Fruit fly (Drosophila melanogaster) whole organism, embryonic: ENCODE data around the gene Cip4.
A peak's percentile ranks its signal among the peaks of the same experiment; 100 is the strongest.

Source experiments
- Aef1 ChIP-seq: fragments of 200-800 bp; sonication (Bioruptor generic); IDR thresholded peaks from 3 replicates; pipeline ENCODE4 v1.3.6; 2022; ENCODE audit warnings: missing biosample characterization, missing genetic modification characterization
- Asciz ChIP-seq: fragments of 200-800 bp; sonication (Bioruptor generic); optimal IDR thresholded peaks from 2 replicates; lab custom pipeline; 2017; ENCODE audit warnings: missing biosample characterization, mild to moderate bottlenecking, missing genetic modification characterization, missing genetic modification reagents
- BEAF-32 ChIP-seq: fragments of 200-800 bp; sonication (Bioruptor generic); optimal IDR thresholded peaks from 3 replicates; lab custom pipeline; 2017; ENCODE audit warnings: missing biosample characterization, missing genetic modification characterization, mild to moderate bottlenecking, moderate library complexity, missing genetic modification reagents
- CG11093 ChIP-seq: fragments of 200-800 bp; sonication (Bioruptor generic); IDR thresholded peaks from 3 replicates; pipeline ENCODE4 v1.3.6; 2022; ENCODE audit warnings: missing biosample characterization, missing genetic modification characterization
- CG12104 ChIP-seq: fragments of 200-800 bp; sonication (Bioruptor generic); optimal IDR thresholded peaks from 3 replicates; lab custom pipeline; 2016; ENCODE audit warnings: missing biosample characterization, missing genetic modification characterization
- CG12219 ChIP-seq: fragments of 200-800 bp; sonication (Bioruptor generic); optimal IDR thresholded peaks from 3 replicates; lab custom pipeline; 2018; ENCODE audit warnings: missing biosample characterization, mild to moderate bottlenecking, missing genetic modification characterization
- CG12659 ChIP-seq: fragments of 200-800 bp; sonication (Bioruptor generic); optimal IDR thresholded peaks from 3 replicates; lab custom pipeline; 2017; ENCODE audit warnings: mild to moderate bottlenecking, missing biosample characterization, missing genetic modification reagents, missing genetic modification characterization
- CG13287 ChIP-seq: fragments of 200-800 bp; sonication (Bioruptor generic); IDR thresholded peaks from 2 replicates; pipeline ENCODE4 v1.3.6; 2022; ENCODE audit warnings: missing biosample characterization, missing genetic modification characterization; ENCODE audit not compliant: partially characterized antibody
- CG14710 ChIP-seq: fragments of 200-800 bp; sonication (Bioruptor generic); optimal IDR thresholded peaks from 3 replicates; lab custom pipeline; 2019; ENCODE audit warnings: missing biosample characterization, mild to moderate bottlenecking, missing genetic modification characterization, moderate library complexity
- CG17186 ChIP-seq: fragments of 200-800 bp; sonication (Bioruptor generic); optimal IDR thresholded peaks from 3 replicates; lab custom pipeline; 2017; ENCODE audit warnings: missing biosample characterization, missing genetic modification reagents, missing genetic modification characterization
- CG1792 ChIP-seq: fragments of 200-800 bp; sonication (Bioruptor generic); optimal IDR thresholded peaks from 2 replicates; lab custom pipeline; 2016; ENCODE audit warnings: missing biosample characterization, missing genetic modification characterization
- CG2116 ChIP-seq: fragments of 200-800 bp; sonication (Bioruptor generic); optimal IDR thresholded peaks from 3 replicates; lab custom pipeline; 2018; ENCODE audit warnings: missing biosample characterization, mild to moderate bottlenecking, missing genetic modification characterization
- CG2120 ChIP-seq: fragments of 200-800 bp; sonication (Bioruptor generic); optimal IDR thresholded peaks from 3 replicates; lab custom pipeline; 2016; ENCODE audit warnings: missing biosample characterization, missing genetic modification characterization
- CG2129 ChIP-seq: fragments of 200-800 bp; sonication (Bioruptor generic); IDR thresholded peaks from 2 replicates; pipeline ENCODE4 v1.3.6; 2022; ENCODE audit warnings: missing biosample characterization, missing genetic modification characterization; ENCODE audit not compliant: partially characterized antibody
- CG4617 ChIP-seq: fragments of 200-800 bp; sonication (Bioruptor generic); optimal IDR thresholded peaks from 3 replicates; lab custom pipeline; 2016; ENCODE audit warnings: missing biosample characterization, missing genetic modification characterization, borderline replicate concordance
- CG4707 ChIP-seq: fragments of 200-800 bp; sonication (Bioruptor generic); optimal IDR thresholded peaks from 2 replicates; lab custom pipeline; 2018; ENCODE audit warnings: missing biosample characterization, mild to moderate bottlenecking, missing genetic modification characterization, moderate library complexity
- CG6791 ChIP-seq: fragments of 200-800 bp; sonication (Bioruptor generic); IDR thresholded peaks from 3 replicates; pipeline ENCODE4 v1.3.6; 2022; ENCODE audit warnings: missing biosample characterization, missing genetic modification characterization; ENCODE audit not compliant: partially characterized antibody
- CG8388 ChIP-seq: fragments of 200-800 bp; sonication (Bioruptor generic); optimal IDR thresholded peaks from 2 replicates; lab custom pipeline; 2019; ENCODE audit warnings: missing biosample characterization, mild to moderate bottlenecking, missing genetic modification characterization, moderate library complexity
- CG9932 ChIP-seq: fragments of 200-800 bp; sonication (Bioruptor generic); IDR thresholded peaks from 2 replicates; pipeline ENCODE4 v1.3.6; 2022; ENCODE audit warnings: missing biosample characterization, missing genetic modification characterization
- CkIIα-i1 ChIP-seq: fragments of 200-800 bp; sonication (Bioruptor generic); IDR thresholded peaks from 2 replicates; pipeline ENCODE4 v1.3.6; 2022; ENCODE audit warnings: missing biosample characterization, missing genetic modification characterization
- Dll ChIP-seq: fragments of 200-800 bp; sonication (Bioruptor generic); IDR thresholded peaks from 4 replicates; pipeline ENCODE4 v1.3.6; 2022; ENCODE audit warnings: missing biosample characterization, missing genetic modification characterization; ENCODE audit not compliant: partially characterized antibody
- E2f2 ChIP-seq: fragments of 200-800 bp; sonication (Bioruptor generic); IDR thresholded peaks from 2 replicates; pipeline ENCODE4 v1.3.6; 2022; ENCODE audit warnings: missing biosample characterization, missing genetic modification characterization
- MBD-R2 ChIP-seq: fragments of 200-800 bp; sonication (Bioruptor generic); IDR thresholded peaks from 2 replicates; pipeline ENCODE4 v1.3.6; 2022; ENCODE audit warnings: missing biosample characterization, missing genetic modification characterization
- Opbp ChIP-seq: fragments of 200-800 bp; sonication (Bioruptor generic); IDR thresholded peaks from 3 replicates; pipeline ENCODE4 v1.3.6; 2022; ENCODE audit warnings: missing biosample characterization, missing genetic modification characterization; ENCODE audit not compliant: partially characterized antibody
- Pdp1 ChIP-seq, 2 experiments: fragments of 200-800 bp; sonication (Bioruptor generic); optimal IDR thresholded peaks; 3 replicates each; lab custom pipeline; 2016; ENCODE audit warnings: missing biosample characterization in 2 of 2, missing genetic modification characterization in 2 of 2, mild to moderate bottlenecking in 1 of 2, moderate library complexity in 1 of 2
- Rx ChIP-seq: fragments of 200-800 bp; sonication (Bioruptor generic); IDR thresholded peaks from 2 replicates; pipeline ENCODE4 v1.3.6; 2022; ENCODE audit warnings: missing biosample characterization, missing genetic modification characterization
- Sry-δ ChIP-seq: fragments of 200-800 bp; sonication (Bioruptor generic); optimal IDR thresholded peaks from 2 replicates; lab custom pipeline; 2016; ENCODE audit warnings: missing biosample characterization, missing genetic modification characterization
- amos ChIP-seq: fragments of 200-800 bp; sonication (Bioruptor generic); IDR thresholded peaks from 2 replicates; pipeline ENCODE4 v1.3.6; 2022; ENCODE audit warnings: missing biosample characterization, missing genetic modification characterization; ENCODE audit not compliant: partially characterized antibody
- bbx ChIP-seq: fragments of 200-800 bp; sonication (Bioruptor generic); IDR thresholded peaks from 2 replicates; pipeline ENCODE4 v1.3.6; 2022; ENCODE audit warnings: missing biosample characterization, missing genetic modification characterization; ENCODE audit not compliant: partially characterized antibody
- disco-r ChIP-seq: fragments of 200-800 bp; sonication (Bioruptor generic); optimal IDR thresholded peaks from 2 replicates; lab custom pipeline; 2016; ENCODE audit warnings: missing biosample characterization, missing genetic modification characterization
- dm ChIP-seq: fragments of 200-800 bp; sonication (Bioruptor generic); optimal IDR thresholded peaks from 3 replicates; lab custom pipeline; 2016; ENCODE audit warnings: missing biosample characterization, missing genetic modification characterization
- fd96Cb ChIP-seq: fragments of 200-800 bp; sonication (Bioruptor generic); optimal IDR thresholded peaks from 2 replicates; lab custom pipeline; 2018; ENCODE audit warnings: missing biosample characterization, mild to moderate bottlenecking, missing genetic modification characterization, moderate library complexity
- hbn ChIP-seq: fragments of 200-800 bp; sonication (Bioruptor generic); IDR thresholded peaks from 2 replicates; pipeline ENCODE4 v1.3.6; 2022; ENCODE audit warnings: missing biosample characterization, missing genetic modification characterization; ENCODE audit not compliant: partially characterized antibody
- hth ChIP-seq: fragments of >200 bp; optimal IDR thresholded peaks from 2 replicates; lab custom pipeline; 2017; ENCODE audit warnings: inconsistent platforms
- knrl ChIP-seq: fragments of 200-800 bp; sonication (Bioruptor generic); IDR thresholded peaks from 3 replicates; pipeline ENCODE4 v1.3.6; 2022; ENCODE audit warnings: missing biosample characterization, missing genetic modification characterization; ENCODE audit not compliant: partially characterized antibody
- nerfin-2 ChIP-seq: fragments of 200-800 bp; sonication (Bioruptor generic); IDR thresholded peaks from 2 replicates; pipeline ENCODE4 v1.3.6; 2022; ENCODE audit warnings: missing biosample characterization, missing genetic modification characterization; ENCODE audit not compliant: partially characterized antibody
- peb ChIP-seq: fragments of 200-800 bp; sonication (Bioruptor generic); IDR thresholded peaks from 2 replicates; pipeline ENCODE4 v1.3.6; 2022; ENCODE audit warnings: missing biosample characterization, missing genetic modification characterization
- pzg ChIP-seq: fragments of 200-800 bp; sonication (Bioruptor generic); optimal IDR thresholded peaks from 3 replicates; lab custom pipeline; 2018; ENCODE audit warnings: missing biosample characterization, mild to moderate bottlenecking, missing genetic modification characterization, moderate library complexity
- sens ChIP-seq: fragments of 200-800 bp; sonication (Bioruptor generic); peaks from one replicate; lab custom pipeline; 2016; ENCODE audit warnings: missing biosample characterization, missing genetic modification characterization
- sna ChIP-seq: fragments of 200-800 bp; sonication (Bioruptor generic); IDR thresholded peaks from 2 replicates; pipeline ENCODE4 v1.3.6; 2022; ENCODE audit warnings: missing biosample characterization, missing genetic modification characterization; ENCODE audit not compliant: partially characterized antibody
- stwl ChIP-seq: fragments of 200-800 bp; sonication (Bioruptor generic); optimal IDR thresholded peaks from 3 replicates; lab custom pipeline; 2018; ENCODE audit warnings: missing biosample characterization, mild to moderate bottlenecking, missing genetic modification characterization, moderate library complexity
- zfh2 ChIP-seq: fragments of 200-800 bp; sonication (Bioruptor generic); optimal IDR thresholded peaks from 2 replicates; lab custom pipeline; 2016; ENCODE audit warnings: missing biosample characterization, missing genetic modification characterization

Cip4 gene

dm6 chr3L:4367339-4367738 is 3.4 kb upstream of the Cip4 start, which contains the start of gene CG11342 (continued):
- TF ChIP-seq dm (peak; percentile 47), Opbp (GFP tag; lab: Robert Waterston, UW) (peak; percentile 87), CG12104 (GFP tag; lab: Kevin White, UChicago) (no peak), CG8388 (GFP tag; lab: Kevin White, UChicago) (no peak), peb (GFP tag; lab: Robert Waterston, UW) (no peak), disco-r (GFP tag; lab: Kevin White, UChicago) (no peak), Aef1 (GFP tag; lab: Robert Waterston, UW) (no peak), CG2116 (peak; percentile 44), fd96Cb (tag; lab: Kevin White, UChicago) (no peak), Dll (GFP tag; lab: Robert Waterston, UW) (peak; percentile 91), BEAF-32 (GFP tag; lab: Kevin White, UChicago) (peak; percentile 80), sens (GFP tag; lab: Kevin White, UChicago) (peak; percentile 42), CkIIα-i1 (GFP tag; lab: Robert Waterston, UW) (no peak), CG4617 (peak; percentile 35), zfh2 (GFP tag; lab: Kevin White, UChicago) (no peak), stwl (tag; lab: Kevin White, UChicago) (peak; percentile 99), amos (GFP tag; lab: Robert Waterston, UW) (peak; percentile 85), CG11093 (GFP tag; lab: Robert Waterston, UW) (no peak), bbx (GFP tag; lab: Robert Waterston, UW) (peak; percentile 84), Sry-δ (peak; percentile 85), CG2120 (GFP tag; lab: Kevin White, UChicago) (peak; percentile 38), CG14710 (peak; percentile 17), CG13287 (GFP tag; lab: Robert Waterston, UW) (peak; percentile 94), sna (GFP tag; lab: Robert Waterston, UW) (peak; percentile 89), pzg (GFP tag; lab: Kevin White, UChicago) (peak; percentile 42), Pdp1 (GFP tag; optimal IDR thresholded peaks at IDR 0.05; lab: Kevin White, UChicago) (peak in 1 of 2 experiments; percentile 3), Asciz (GFP tag; lab: Kevin White, UChicago) (no peak), CG12659 (GFP tag; lab: Kevin White, UChicago) (peak; percentile 15), hth (lab: Kevin White, UChicago) (no peak), CG9932 (GFP tag; lab: Robert Waterston, UW) (peak; percentile 50), CG1792 (GFP tag; lab: Kevin White, UChicago) (no peak), CG6791 (GFP tag; lab: Robert Waterston, UW) (peak; percentile 78), nerfin-2 (GFP tag; lab: Robert Waterston, UW) (peak; percentile 34; the same call in 1 of the 2 replicates), MBD-R2 (GFP tag; lab: Robert Waterston, UW) (peak; percentile 47), CG4707 (no peak), Rx (GFP tag; lab: Robert Waterston, UW) (no peak), CG2129 (GFP tag; lab: Robert Waterston, UW) (peak; percentile 66; the same call in 1 of the 2 replicates), knrl (peak; percentile 80), CG17186 (GFP tag; lab: Kevin White, UChicago) (no peak), hbn (GFP tag; lab: Robert Waterston, UW) (peak; percentile 94), CG12219 (no peak), E2f2 (GFP tag; lab: Robert Waterston, UW) (peak; percentile 93)
